Worm (Caenorhabditis elegans) whole organism, L4 larva: Measurements from ENCODE around the gene col-102.

ENCODE experiments used
- F49E8.2 ChIP-seq: sonication (generic microtip); optimal IDR thresholded peaks from 2 replicates; lab custom pipeline; 2016; ENCODE audit warnings: missing compliant biosample characterization, mild to moderate bottlenecking, missing genetic modification characterization, borderline replicate concordance
- aha-1 ChIP-seq: fragments of 150-350 bp; peaks from one replicate; lab custom pipeline; 2014; ENCODE audit warnings: missing biosample characterization, missing genetic modification characterization
- ces-1 ChIP-seq: fragments of 150-350 bp; sonication (generic microtip); optimal IDR thresholded peaks from 4 replicates; lab custom pipeline; 2014; ENCODE audit warnings: missing biosample characterization, missing genetic modification reagents, missing genetic modification characterization
- dmd-8 ChIP-seq: fragments of 200-800 bp; sonication (Bioruptor generic); IDR thresholded peaks from 2 replicates; pipeline ENCODE4 v1.3.6; 2022; ENCODE audit warnings: missing genetic modification characterization, missing compliant biosample characterization
- dpl-1 ChIP-seq: fragments of 150-350 bp; optimal IDR thresholded peaks from 2 replicates; lab custom pipeline; 2014; ENCODE audit warnings: missing biosample characterization, missing genetic modification reagents, missing genetic modification characterization
- lin-39 ChIP-seq: fragments of 150-350 bp; optimal IDR thresholded peaks from 2 replicates; lab custom pipeline; 2014; ENCODE audit warnings: missing biosample characterization, missing genetic modification reagents, missing genetic modification characterization
- mdt-29 ChIP-seq: fragments of 200-800 bp; sonication (Bioruptor generic); IDR thresholded peaks from 2 replicates; pipeline ENCODE4 v1.3.6; 2022; ENCODE audit warnings: missing genetic modification reagents, missing genetic modification characterization, missing compliant biosample characterization
- nhr-28 ChIP-seq: fragments of 150-350 bp; optimal IDR thresholded peaks from 2 replicates; lab custom pipeline; 2014; ENCODE audit warnings: missing biosample characterization, missing genetic modification characterization
- spr-3 ChIP-seq: fragments of 200-800 bp; sonication (Bioruptor generic); optimal IDR thresholded peaks from 2 replicates; lab custom pipeline; 2018; ENCODE audit warnings: mild to moderate bottlenecking, missing genetic modification characterization, missing compliant biosample characterization
- unc-39 ChIP-seq: sonication (generic microtip); optimal IDR thresholded peaks from 2 replicates; lab custom pipeline; 2017; ENCODE audit warnings: missing biosample characterization, missing genetic modification characterization
- unc-62 ChIP-seq, 3 experiments: fragments of 150-350 bp in 1 of 3; sonication (generic microtip); optimal IDR thresholded peaks in 2 of 3; peaks in 1 of 3; 1 replicate in 1 of 3; 2 replicates in 2 of 3; lab custom pipeline; 2014 to 2017; ENCODE audit warnings: missing biosample characterization in 3 of 3, missing genetic modification characterization in 3 of 3, missing genetic modification reagents in 3 of 3, missing genotype in 1 of 3

DNA sequence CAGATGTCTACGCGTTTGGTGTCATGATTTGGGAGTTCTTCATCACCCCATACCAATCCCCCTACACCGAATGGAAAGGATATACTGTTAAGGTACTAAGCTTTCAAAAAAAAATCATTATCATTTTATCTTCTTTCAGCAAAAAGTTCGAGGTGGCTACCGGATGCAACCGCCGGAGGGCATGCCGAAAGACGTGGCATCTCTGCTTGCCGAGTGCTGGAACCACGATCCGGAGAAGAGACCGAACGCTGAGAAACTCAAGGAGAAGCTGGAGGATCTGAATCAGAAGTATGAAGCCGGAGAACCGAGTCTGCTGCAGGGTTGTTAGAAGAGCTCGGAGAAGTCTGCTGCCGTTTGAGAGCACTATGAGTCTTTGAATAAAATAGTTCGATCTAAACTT lies 9.4 kb upstream of the col-102 start:
- TF ChIP-seq dmd-8: no peak
- TF ChIP-seq dpl-1: no peak
- no peak for TF ChIP-seq mdt-29 (GFP tag; lab: Robert Waterston, UW)
- TF ChIP-seq unc-39 (tag; lab: Kevin White, UChicago): no peak
- no peak for TF ChIP-seq F49E8.2 (tag; lab: Kevin White, UChicago)
- TF ChIP-seq ces-1 (GFP tag; lab: Kevin White, UChicago): no peak
- no peak for TF ChIP-seq lin-39 (tag; lab: Kevin White, UChicago)
- TF ChIP-seq spr-3 (GFP tag; lab: Kevin White, UChicago): no peak
- TF ChIP-seq unc-62 (GFP tag; optimal IDR thresholded peaks at IDR 0.05 in 1 of 2; lab: Kevin White, UChicago): no peak
- TF ChIP-seq unc-62 (tag; optimal IDR thresholded peaks at IDR 0.05; lab: Kevin White, UChicago): no peak
- no peak for TF ChIP-seq nhr-28 (tag; lab: Kevin White, UChicago)
- peak; percentile 92 for TF ChIP-seq aha-1 (tag; lab: Kevin White, UChicago)
